Worm (Caenorhabditis elegans) whole organism, L4 larva: ENCODE measurements around the gene ech-3.
A peak's percentile ranks its signal among the peaks of the same experiment; 100 is the strongest.

Experiments used
- F49E8.2 ChIP-seq: sonication (generic microtip); optimal IDR thresholded peaks from 2 replicates; lab custom pipeline; 2016; ENCODE audit warnings: missing compliant biosample characterization, mild to moderate bottlenecking, missing genetic modification characterization, borderline replicate concordance
- T20F7.1 ChIP-seq: fragments of 200-800 bp; sonication (Bioruptor generic); optimal IDR thresholded peaks from 2 replicates; lab custom pipeline; 2018; ENCODE audit warnings: mild to moderate bottlenecking, missing genetic modification characterization, missing compliant biosample characterization
- Y48G9A.11 ChIP-seq: fragments of 200-800 bp; sonication (Bioruptor generic); IDR thresholded peaks from 2 replicates; pipeline ENCODE4 v1.3.6; 2022; ENCODE audit warnings: missing genetic modification reagents, missing genetic modification characterization, missing compliant biosample characterization
- Y75B8A.6 ChIP-seq: fragments of 200-800 bp; sonication (Bioruptor generic); IDR thresholded peaks from 2 replicates; pipeline ENCODE4 v1.3.6; 2022; ENCODE audit warnings: missing genetic modification reagents, missing genetic modification characterization, missing compliant biosample characterization
- aha-1 ChIP-seq: fragments of 150-350 bp; peaks from one replicate; lab custom pipeline; 2014; ENCODE audit warnings: missing biosample characterization, missing genetic modification characterization
- aly-2 ChIP-seq: sonication (generic microtip); optimal IDR thresholded peaks from 2 replicates; lab custom pipeline; 2018; ENCODE audit warnings: missing biosample characterization, missing genetic modification characterization
- ama-1 ChIP-seq: fragments of 150-350 bp; optimal IDR thresholded peaks from 2 replicates; lab custom pipeline; 2014; ENCODE audit warnings: inconsistent platforms, mixed read lengths
- arid-1 ChIP-seq: fragments of 200-800 bp; sonication (Bioruptor generic); conservative IDR thresholded peaks from 2 replicates; pipeline ENCODE4 v1.3.6; 2022; ENCODE audit warnings: missing genetic modification reagents, missing genetic modification characterization, missing compliant biosample characterization
- ceh-20 ChIP-seq: fragments of 200-800 bp; sonication (Bioruptor generic); IDR thresholded peaks from 2 replicates; pipeline ENCODE4 v1.3.6; 2022; ENCODE audit warnings: missing genetic modification reagents, missing genetic modification characterization, missing compliant biosample characterization
- ceh-82 ChIP-seq: sonication (generic microtip); optimal IDR thresholded peaks from 2 replicates; lab custom pipeline; 2017; ENCODE audit warnings: missing biosample characterization, missing genetic modification characterization
- ces-1 ChIP-seq: fragments of 150-350 bp; sonication (generic microtip); optimal IDR thresholded peaks from 4 replicates; lab custom pipeline; 2014; ENCODE audit warnings: missing biosample characterization, missing genetic modification reagents, missing genetic modification characterization
- cey-2 ChIP-seq: sonication (generic microtip); optimal IDR thresholded peaks from 3 replicates; lab custom pipeline; 2017; ENCODE audit warnings: missing genetic modification characterization, mild to moderate bottlenecking, missing compliant biosample characterization, antibody characterized with exemption, borderline replicate concordance; ENCODE audit not compliant: insufficient read depth
- daf-16 ChIP-seq, 3 experiments: sonication (generic microtip); optimal IDR thresholded peaks; 2 replicates each; lab custom pipeline; 2016 to 2017; ENCODE audit warnings: missing genetic modification characterization in 3 of 3, missing genetic modification reagents in 3 of 3, mild to moderate bottlenecking in 2 of 3, missing compliant biosample characterization in 2 of 3, missing biosample characterization in 1 of 3, moderate library complexity in 1 of 3
- daf-8 ChIP-seq: fragments of 200-800 bp; sonication (Bioruptor generic); IDR thresholded peaks from 2 replicates; pipeline ENCODE4 v1.3.6; 2022; ENCODE audit warnings: missing genetic modification characterization, missing compliant biosample characterization
- dmd-6 ChIP-seq: fragments of 200-800 bp; sonication (Bioruptor generic); IDR thresholded peaks from 2 replicates; pipeline ENCODE4 v1.3.6; 2022; ENCODE audit warnings: missing genetic modification reagents, missing genetic modification characterization, missing compliant biosample characterization
- dmd-9 ChIP-seq: fragments of 200-800 bp; sonication (Bioruptor generic); IDR thresholded peaks from 2 replicates; pipeline ENCODE4 v1.3.6; 2022; ENCODE audit warnings: missing genetic modification reagents, missing genetic modification characterization, missing compliant biosample characterization
- dpl-1 ChIP-seq: fragments of 150-350 bp; optimal IDR thresholded peaks from 2 replicates; lab custom pipeline; 2014; ENCODE audit warnings: missing biosample characterization, missing genetic modification reagents, missing genetic modification characterization
- dve-1 ChIP-seq: sonication (generic microtip); optimal IDR thresholded peaks from 2 replicates; lab custom pipeline; 2017; ENCODE audit warnings: antibody characterized with exemption, mild to moderate bottlenecking, missing genetic modification characterization, missing compliant biosample characterization; ENCODE audit not compliant: insufficient read depth
- hif-1 ChIP-seq, 2 experiments: sonication (generic microtip); optimal IDR thresholded peaks; 2 replicates each; lab custom pipeline; 2016 to 2017; ENCODE audit warnings: missing compliant biosample characterization in 2 of 2, missing genetic modification characterization in 2 of 2, missing genetic modification reagents in 2 of 2, missing genotype in 2 of 2, mild to moderate bottlenecking in 1 of 2
- hlh-11 ChIP-seq: fragments of 200-800 bp; sonication (Bioruptor generic); optimal IDR thresholded peaks from 2 replicates; lab custom pipeline; 2018; ENCODE audit warnings: mild to moderate bottlenecking, missing genetic modification characterization, missing compliant biosample characterization
- hlh-30 ChIP-seq: sonication (generic microtip); optimal IDR thresholded peaks from 2 replicates; lab custom pipeline; 2017; ENCODE audit warnings: antibody characterized with exemption, mild to moderate bottlenecking, missing genetic modification characterization, missing compliant biosample characterization; ENCODE audit not compliant: insufficient read depth
- hmg-1.1 ChIP-seq: fragments of 200-800 bp; sonication (Bioruptor generic); IDR thresholded peaks from 2 replicates; pipeline ENCODE4 v1.3.6; 2022; ENCODE audit warnings: missing genetic modification reagents, missing genetic modification characterization, missing compliant biosample characterization
- jun-1 ChIP-seq: fragments of 150-350 bp; optimal IDR thresholded peaks from 2 replicates; lab custom pipeline; 2014; ENCODE audit warnings: missing biosample characterization, missing genetic modification reagents, missing genetic modification characterization
- lin-1 ChIP-seq: fragments of 200-800 bp; sonication (Bioruptor generic); IDR thresholded peaks from 2 replicates; pipeline ENCODE4 v1.3.6; 2022; ENCODE audit warnings: missing genetic modification reagents, missing genetic modification characterization, missing compliant biosample characterization
- lin-13 ChIP-seq: fragments of 150-350 bp; optimal IDR thresholded peaks from 2 replicates; lab custom pipeline; 2014; ENCODE audit warnings: missing biosample characterization, missing genetic modification reagents, missing genetic modification characterization
- lin-15B ChIP-seq: fragments of 150-350 bp; sonication (generic microtip); optimal IDR thresholded peaks from 3 replicates; lab custom pipeline; 2014; ENCODE audit warnings: missing biosample characterization, missing genetic modification characterization
- lin-38 ChIP-seq: fragments of 200-800 bp; sonication (Bioruptor generic); IDR thresholded peaks from 2 replicates; pipeline ENCODE4 v1.3.6; 2022; ENCODE audit warnings: missing genetic modification reagents, missing genetic modification characterization, missing compliant biosample characterization
- lin-39 ChIP-seq: fragments of 150-350 bp; optimal IDR thresholded peaks from 2 replicates; lab custom pipeline; 2014; ENCODE audit warnings: missing biosample characterization, missing genetic modification reagents, missing genetic modification characterization
- lsy-2 ChIP-seq, 2 experiments: fragments of 150-350 bp in 1 of 2; sonication (generic microtip) in 1 of 2; optimal IDR thresholded peaks; 2 replicates each; lab custom pipeline; 2014 to 2017; ENCODE audit warnings: missing biosample characterization in 2 of 2, missing genetic modification characterization in 2 of 2
- mdl-1 ChIP-seq, 2 experiments: fragments of 150-350 bp in 1 of 2; sonication (generic microtip) in 1 of 2; optimal IDR thresholded peaks; 2 replicates each; lab custom pipeline; 2014 to 2017; ENCODE audit warnings: missing biosample characterization in 2 of 2, missing genetic modification characterization in 2 of 2
- mep-1 ChIP-seq: fragments of 150-350 bp; sonication (generic microtip); optimal IDR thresholded peaks from 3 replicates; lab custom pipeline; 2014; ENCODE audit warnings: missing biosample characterization, missing genetic modification characterization
- mes-2 ChIP-seq: sonication (generic microtip); optimal IDR thresholded peaks from 2 replicates; lab custom pipeline; 2016; ENCODE audit warnings: missing genotype, mild to moderate bottlenecking, missing genetic modification characterization, missing compliant biosample characterization; ENCODE audit not compliant: poor library complexity, severe bottlenecking
- mxl-3 ChIP-seq: fragments of 200-800 bp; sonication (Bioruptor generic); optimal IDR thresholded peaks from 2 replicates; lab custom pipeline; 2018; ENCODE audit warnings: mild to moderate bottlenecking, missing genetic modification characterization, missing compliant biosample characterization
- nhr-102 ChIP-seq: sonication (generic microtip); optimal IDR thresholded peaks from 2 replicates; lab custom pipeline; 2016; ENCODE audit warnings: mild to moderate bottlenecking, missing genetic modification characterization, moderate library complexity, missing compliant biosample characterization
- nhr-237 ChIP-seq: sonication (generic microtip); optimal IDR thresholded peaks from 2 replicates; lab custom pipeline; 2017; ENCODE audit warnings: missing biosample characterization, missing genetic modification characterization
- nhr-28 ChIP-seq: fragments of 150-350 bp; optimal IDR thresholded peaks from 2 replicates; lab custom pipeline; 2014; ENCODE audit warnings: missing biosample characterization, missing genetic modification characterization
- nhr-41 ChIP-seq: fragments of 200-800 bp; sonication (Bioruptor generic); IDR thresholded peaks from 2 replicates; pipeline ENCODE4 v1.3.6; 2022; ENCODE audit warnings: missing genetic modification reagents, missing genetic modification characterization, missing compliant biosample characterization
- nhr-42 ChIP-seq: fragments of 200-800 bp; sonication (Bioruptor generic); IDR thresholded peaks from 2 replicates; pipeline ENCODE4 v1.3.6; 2022; ENCODE audit warnings: missing genetic modification characterization, missing compliant biosample characterization
- nhr-76 ChIP-seq: fragments of 150-350 bp; optimal IDR thresholded peaks from 2 replicates; lab custom pipeline; 2014; ENCODE audit warnings: missing biosample characterization, missing genetic modification characterization
- nhr-77 ChIP-seq: fragments of 150-350 bp; optimal IDR thresholded peaks from 2 replicates; lab custom pipeline; 2014; ENCODE audit warnings: missing biosample characterization, missing genetic modification characterization
- pha-4 ChIP-seq, 2 experiments: fragments of 150-350 bp in 1 of 2; fragments of 200-800 bp in 1 of 2; sonication (Bioruptor generic) in 1 of 2; IDR thresholded peaks in 1 of 2; optimal IDR thresholded peaks in 1 of 2; 2 replicates each; pipeline versions ENCODE4 v1.3.6 to Lab custom; 2014 to 2022; ENCODE audit warnings: missing genetic modification characterization in 2 of 2, missing genetic modification reagents in 2 of 2, missing biosample characterization in 1 of 2, missing compliant biosample characterization in 1 of 2
- rbr-2 ChIP-seq: sonication (generic microtip); optimal IDR thresholded peaks from 2 replicates; lab custom pipeline; 2016; ENCODE audit warnings: missing genotype, missing genetic modification characterization, missing compliant biosample characterization
- set-16 ChIP-seq: fragments of 200-800 bp; sonication (Bioruptor generic); IDR thresholded peaks from 2 replicates; pipeline ENCODE4 v1.3.6; 2022; ENCODE audit warnings: missing genetic modification reagents, missing genetic modification characterization, missing compliant biosample characterization
- zfp-3 ChIP-seq: fragments of 200-800 bp; sonication (Bioruptor generic); conservative IDR thresholded peaks from 2 replicates; pipeline ENCODE4 v1.3.6; 2022; ENCODE audit warnings: missing genetic modification reagents, missing genetic modification characterization, missing compliant biosample characterization
- zip-2 ChIP-seq: fragments of 150-350 bp; optimal IDR thresholded peaks from 2 replicates; lab custom pipeline; 2014; ENCODE audit warnings: missing biosample characterization, missing genetic modification characterization
- ztf-7 ChIP-seq: fragments of 150-350 bp; optimal IDR thresholded peaks from 2 replicates; lab custom pipeline; 2014; ENCODE audit warnings: missing biosample characterization, missing genetic modification characterization

Gene ech-3

ce11 chrV:8012032-8012431 lies 10.0 kb upstream of the ech-3 start, which contains the start of gene rpb-9 (continued):
- TF ChIP-seq lin-15B = no peak
- no peak for TF ChIP-seq zfp-3 (GFP tag; lab: Robert Waterston, UW)
- no peak for TF ChIP-seq mxl-3 (GFP tag; lab: Kevin White, UChicago)
- no peak for TF ChIP-seq ces-1 (GFP tag; lab: Kevin White, UChicago)
- TF ChIP-seq nhr-237 (tag; lab: Kevin White, UChicago) = no peak
- peak; percentile 39 for TF ChIP-seq lin-38
- peak; percentile 35 for TF ChIP-seq mes-2 (tag; lab: Kevin White, UChicago)
- peak; percentile 4 for TF ChIP-seq nhr-102
- TF ChIP-seq lin-1 (GFP tag; lab: Robert Waterston, UW) = peak; percentile 53; the same call in 1 of the 2 replicates
- TF ChIP-seq nhr-41 = no peak
- TF ChIP-seq zip-2 = no peak
- TF ChIP-seq lin-13 (GFP tag; lab: Kevin White, UChicago) = no peak
- TF ChIP-seq daf-8 (GFP tag; lab: Robert Waterston, UW) = no peak
- no peak for TF ChIP-seq ztf-7 (tag; lab: Kevin White, UChicago)
- TF ChIP-seq dpl-1 = no peak
- TF ChIP-seq F49E8.2 = peak; percentile 8
- no peak for TF ChIP-seq nhr-77
- no peak for TF ChIP-seq jun-1 (tag; lab: Kevin White, UChicago)
- no peak for TF ChIP-seq aly-2 (tag; lab: Kevin White, UChicago)
- TF ChIP-seq dmd-6 (GFP tag; lab: Robert Waterston, UW) = no peak
- TF ChIP-seq nhr-42 = no peak
- TF ChIP-seq hif-1 (tag; optimal IDR thresholded peaks at IDR 0.05; lab: Kevin White, UChicago) = no peak
- TF ChIP-seq, all 104 proteins: peak for 9

ce11 chrV:8013901-8014388 lies 8.1 kb upstream of the ech-3 start, which contains the start of gene Y97E10AR.6:
Gene Y97E10AR.6 (minus strand): TSS chrV:8013951.
- TF ChIP-seq rbr-2 (tag; lab: Kevin White, UChicago) = peak; percentile 26
- TF ChIP-seq arid-1 (GFP tag; lab: Robert Waterston, UW) = no peak
- no peak for TF ChIP-seq set-16
- 0 out of 2 replicates have a peak, but pooled peaks have one; percentile 22 for TF ChIP-seq hmg-1.1 (GFP tag; lab: Robert Waterston, UW)
- no peak for TF ChIP-seq dmd-9 (GFP tag; lab: Robert Waterston, UW)
- TF ChIP-seq T20F7.1 (GFP tag; lab: Kevin White, UChicago) = peak; percentile 31
- TF ChIP-seq lin-38 = peak; percentile 70
- TF ChIP-seq nhr-76 (tag; lab: Kevin White, UChicago) = no peak
- no peak for TF ChIP-seq daf-16 (GFP tag; optimal IDR thresholded peaks at IDR 0.05; lab: Kevin White, UChicago)
- peak; percentile 25 for TF ChIP-seq daf-16 (tag; optimal IDR thresholded peaks at IDR 0.05; lab: Kevin White, UChicago)
- peak; percentile 6 for TF ChIP-seq mxl-3 (GFP tag; lab: Kevin White, UChicago)
- TF ChIP-seq ceh-82 (tag; lab: Kevin White, UChicago) = no peak
- no peak for TF ChIP-seq Y75B8A.6 (GFP tag; lab: Robert Waterston, UW)
- TF ChIP-seq aly-2 (tag; lab: Kevin White, UChicago) = no peak
- TF ChIP-seq ceh-20 (GFP tag; lab: Robert Waterston, UW) = no peak
- peak in 1 of 2 experiments; percentile 14 for TF ChIP-seq hif-1 (tag; optimal IDR thresholded peaks at IDR 0.05; lab: Kevin White, UChicago)
- no peak for TF ChIP-seq lin-13 (GFP tag; lab: Kevin White, UChicago)
- peak; percentile 37 for TF ChIP-seq dmd-6 (GFP tag; lab: Robert Waterston, UW)
- peak in 1 of 2 experiments; percentile 64 for TF ChIP-seq mdl-1 (tag; optimal IDR thresholded peaks at IDR 0.05; lab: Kevin White, UChicago)
- TF ChIP-seq F49E8.2 = no peak
- no peak for TF ChIP-seq cey-2 (tag; lab: Kevin White, UChicago)
- TF ChIP-seq hlh-30 (tag; lab: Kevin White, UChicago) = peak; percentile 98
- TF ChIP-seq nhr-28 (tag; lab: Kevin White, UChicago) = peak; percentile 43
- TF ChIP-seq Y48G9A.11 (GFP tag; lab: Robert Waterston, UW) = no peak
- TF ChIP-seq hlh-11 (tag; lab: Kevin White, UChicago) = peak; percentile 41
- TF ChIP-seq pha-4 (GFP tag; IDR thresholded peaks at IDR 0.05; lab: Robert Waterston, UW) = no peak
- TF ChIP-seq pha-4 (tag; optimal IDR thresholded peaks at IDR 0.05; lab: Kevin White, UChicago) = peak; percentile 16
- no peak for TF ChIP-seq lin-39 (tag; lab: Kevin White, UChicago)
- peak; percentile 35 for TF ChIP-seq mep-1
- peak; percentile 85 for TF ChIP-seq aha-1 (tag; lab: Kevin White, UChicago)
- TF ChIP-seq mes-2 (tag; lab: Kevin White, UChicago) = peak; percentile 47
- no peak for TF ChIP-seq nhr-42
- TF ChIP-seq dve-1 (tag; lab: Kevin White, UChicago) = peak; percentile 25
- peak in 1 of 2 experiments; percentile 50 for TF ChIP-seq lsy-2 (tag; optimal IDR thresholded peaks at IDR 0.05; lab: Kevin White, UChicago)
- no peak for TF ChIP-seq nhr-237 (tag; lab: Kevin White, UChicago)
- TF ChIP-seq ama-1 (lab: Kevin White, UChicago) = peak; percentile 50
- TF ChIP-seq ztf-7 (tag; lab: Kevin White, UChicago) = peak; percentile 23
- TF ChIP-seq, all 104 proteins: peak for 20
